Fruit fly (Drosophila melanogaster): ENCODE measurements around the gene CG14983.

- TF ChIP-seq toy (GFP tag; IDR thresholded peaks at IDR 0.05) (no peak), gcm2 (GFP tag; optimal IDR thresholded peaks at IDR 0.05) (no peak)
These were observed 46.5 kb downstream of the CG14983 start, which contains the start of gene Ubi-p63E for dm6 chr3L:3902491-3903198.
